Worm (Caenorhabditis elegans): ENCODE measurements around the gene gcy-1.
A peak's percentile ranks its signal among the peaks of the same experiment; 100 is the strongest.

gcy-1 gene

DNA sequence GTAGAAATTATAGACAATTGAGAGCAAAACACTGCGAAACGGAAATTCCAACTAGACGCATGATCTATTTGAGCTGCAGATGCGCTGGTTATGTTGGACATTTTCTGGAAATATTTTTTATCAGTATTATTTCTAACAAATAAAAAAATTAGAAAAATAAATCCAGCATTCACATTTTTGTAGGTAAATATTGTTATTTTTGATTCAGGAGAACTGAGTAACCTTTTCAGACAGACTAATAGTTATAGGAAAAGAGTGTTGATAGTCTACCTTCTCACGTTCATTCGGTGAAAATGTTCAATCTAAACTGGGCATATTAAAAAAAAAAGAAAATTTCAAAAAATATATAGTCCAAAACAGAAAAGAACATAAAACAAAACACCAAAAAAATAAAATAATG is 4.8 kb upstream of the gcy-1 start, which contains the start of gene sra-1:
Gene sra-1 (minus strand): TSS at position 101 of the 400 bp plus-strand sequence.
- TF ChIP-seq ztf-23 (GFP tag; IDR thresholded peaks at IDR 0.05): no peak
- no peak for TF ChIP-seq ref-1 (GFP tag; conservative IDR thresholded peaks at IDR 0.05)
- no peak for TF ChIP-seq T22C8.4 (GFP tag; IDR thresholded peaks at IDR 0.05)
- no peak for TF ChIP-seq med-1 (GFP tag; optimal IDR thresholded peaks at IDR 0.05; ENCODE audit: insufficient read depth)
- no peak for TF ChIP-seq flt-1 (GFP tag; IDR thresholded peaks at IDR 0.05)
- no peak for TF ChIP-seq tab-1 (GFP tag; IDR thresholded peaks at IDR 0.05)
- no peak for TF ChIP-seq ztf-29 (GFP tag; IDR thresholded peaks at IDR 0.05)
- TF ChIP-seq klf-2 (GFP tag; conservative IDR thresholded peaks at IDR 0.05): no peak
- no peak for TF ChIP-seq cog-1 (tag; optimal IDR thresholded peaks at IDR 0.05)

DNA sequence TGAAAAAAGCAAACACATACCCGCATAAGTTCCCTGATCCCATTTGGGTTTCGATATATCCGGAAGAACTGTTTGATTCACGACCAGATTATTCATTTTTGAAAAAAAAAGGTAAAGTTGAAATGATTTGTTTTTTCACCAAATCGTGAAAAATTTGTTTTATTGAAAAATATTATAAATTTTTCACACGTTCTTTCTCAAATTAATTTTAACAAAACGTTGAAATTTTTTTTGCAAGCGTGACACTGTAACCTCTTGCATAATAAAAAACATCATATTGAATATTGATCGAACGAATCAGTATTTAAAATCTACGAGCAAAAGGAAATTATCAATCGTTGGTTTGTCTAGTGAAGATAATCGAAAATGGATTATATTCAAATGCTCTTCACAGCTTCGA is 2.0 kb upstream of the gcy-1 start, which contains the start of the genes sfxn-1.1 and AH6.3:
Gene sfxn-1.1 (minus strand): TSS at position 101 of the 400 bp plus-strand sequence.
Gene AH6.3 (plus strand): TSS at position 275 of the 400 bp plus-strand sequence.
- TF ChIP-seq cog-1 (tag; optimal IDR thresholded peaks at IDR 0.05): no peak
- no peak for TF ChIP-seq ref-1 (GFP tag; conservative IDR thresholded peaks at IDR 0.05)
- TF ChIP-seq T22C8.4 (GFP tag; IDR thresholded peaks at IDR 0.05): no peak
- no peak for TF ChIP-seq med-1 (GFP tag; optimal IDR thresholded peaks at IDR 0.05; ENCODE audit: insufficient read depth)
- no peak for TF ChIP-seq ztf-29 (GFP tag; IDR thresholded peaks at IDR 0.05)
- TF ChIP-seq tab-1 (GFP tag; IDR thresholded peaks at IDR 0.05): no peak
- no peak for TF ChIP-seq klf-2 (GFP tag; conservative IDR thresholded peaks at IDR 0.05)
- no peak for TF ChIP-seq flt-1 (GFP tag; IDR thresholded peaks at IDR 0.05)
- TF ChIP-seq ztf-23 (GFP tag; IDR thresholded peaks at IDR 0.05): no peak

DNA sequence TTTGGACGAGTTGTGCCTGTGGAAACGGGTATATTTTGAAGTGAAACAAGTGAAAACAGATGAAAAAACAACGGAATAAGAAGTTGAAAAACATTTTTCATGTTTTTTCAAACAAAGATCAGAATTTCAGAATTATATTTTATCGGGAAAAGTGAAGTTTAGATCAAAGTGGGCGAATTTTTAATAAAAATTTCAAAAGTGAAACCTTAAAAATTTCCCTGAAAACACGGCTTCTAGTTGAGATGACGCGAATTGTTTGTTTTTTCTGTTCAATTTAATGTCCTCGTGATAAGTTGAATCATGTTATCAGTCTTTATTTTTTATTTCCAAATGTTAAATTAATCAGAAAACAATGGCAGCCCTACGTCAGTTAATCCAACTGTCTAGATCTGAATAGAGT is 9.6 kb downstream of the gcy-1 start, which contains the start of gene gcy-3:
Gene gcy-3 (minus strand): TSS at position 101 of the 400 bp plus-strand sequence.
- TF ChIP-seq flt-1 (GFP tag; IDR thresholded peaks at IDR 0.05): no peak
- TF ChIP-seq ref-1 (GFP tag; conservative IDR thresholded peaks at IDR 0.05): no peak
- no peak for TF ChIP-seq med-1 (GFP tag; optimal IDR thresholded peaks at IDR 0.05; ENCODE audit: insufficient read depth)
- TF ChIP-seq klf-2 (GFP tag; conservative IDR thresholded peaks at IDR 0.05): no peak
- TF ChIP-seq ztf-23 (GFP tag; IDR thresholded peaks at IDR 0.05): no peak
- no peak for TF ChIP-seq tab-1 (GFP tag; IDR thresholded peaks at IDR 0.05)
- no peak for TF ChIP-seq T22C8.4 (GFP tag; IDR thresholded peaks at IDR 0.05)
- TF ChIP-seq cog-1 (tag; optimal IDR thresholded peaks at IDR 0.05): no peak
- no peak for TF ChIP-seq ztf-29 (GFP tag; IDR thresholded peaks at IDR 0.05)

DNA sequence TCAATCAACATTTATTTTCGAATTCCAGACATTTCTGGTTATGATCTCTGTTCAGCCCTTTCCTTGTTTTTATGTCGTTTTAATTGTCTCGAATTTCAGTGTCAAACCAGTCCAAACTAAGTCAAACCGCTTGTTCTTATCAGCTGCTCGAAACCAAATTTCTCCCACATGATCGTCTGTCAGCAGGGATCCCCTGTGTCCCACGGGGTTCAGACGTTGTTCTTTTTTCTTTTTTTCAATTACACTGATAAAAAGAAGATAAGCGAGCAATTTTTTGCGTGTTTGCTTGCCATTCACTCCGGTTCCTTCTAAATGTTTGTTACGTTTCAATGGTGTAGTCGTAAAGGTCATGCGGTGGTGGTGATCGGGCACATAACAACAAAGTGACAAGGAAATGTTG is 14.8 kb downstream of the gcy-1 start:
- TF ChIP-seq flt-1 (GFP tag; IDR thresholded peaks at IDR 0.05) (no peak), T22C8.4 (GFP tag; IDR thresholded peaks at IDR 0.05) (no peak)

DNA sequence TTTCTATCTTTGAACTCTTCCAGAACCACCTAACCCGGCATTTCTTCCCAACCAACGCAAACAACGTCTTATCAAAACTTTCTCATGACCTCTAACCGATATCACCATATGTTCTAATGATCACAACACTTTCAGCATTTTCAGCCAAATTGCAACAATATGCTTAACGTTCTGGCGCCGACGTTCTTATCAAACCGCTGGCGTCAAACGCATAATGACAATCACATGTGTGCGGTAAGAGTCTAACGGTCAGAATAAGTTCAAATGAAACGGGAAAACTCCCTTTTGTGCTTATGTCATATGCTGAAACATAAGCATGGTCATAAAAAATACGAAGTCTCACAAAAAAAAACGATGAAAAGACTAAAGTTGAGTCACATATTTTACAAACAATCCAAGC is 15.8 kb downstream of the gcy-1 start:
- TF ChIP-seq klf-2 (GFP tag; conservative IDR thresholded peaks at IDR 0.05) (no peak), tab-1 (GFP tag; IDR thresholded peaks at IDR 0.05) (no peak), med-1 (GFP tag; optimal IDR thresholded peaks at IDR 0.05; ENCODE audit: insufficient read depth) (no peak), ref-1 (GFP tag; conservative IDR thresholded peaks at IDR 0.05) (no peak), ztf-29 (GFP tag; IDR thresholded peaks at IDR 0.05) (no peak), flt-1 (GFP tag; IDR thresholded peaks at IDR 0.05) (no peak), ztf-23 (GFP tag; IDR thresholded peaks at IDR 0.05) (no peak), T22C8.4 (GFP tag; IDR thresholded peaks at IDR 0.05) (no peak), cog-1 (tag; optimal IDR thresholded peaks at IDR 0.05) (no peak)

DNA sequence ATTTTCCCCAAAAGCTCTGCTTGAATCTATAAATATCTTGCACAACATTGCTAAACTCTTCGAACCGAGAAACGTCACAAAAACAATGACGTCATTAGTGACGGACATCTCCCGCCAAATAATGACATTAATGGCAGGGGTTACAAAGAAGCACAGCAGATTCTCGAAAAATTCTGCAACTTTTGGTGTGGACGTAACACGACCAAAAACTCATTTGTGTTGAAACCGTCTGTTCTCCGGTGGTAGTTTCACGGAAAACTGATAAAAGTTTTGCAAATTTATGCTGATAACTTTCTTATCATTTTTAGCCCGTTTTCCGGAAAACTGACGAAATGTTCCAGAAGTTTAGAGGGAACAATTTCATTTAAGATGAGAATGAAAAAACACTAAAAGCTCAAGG is 18.1 kb downstream of the gcy-1 start:
- TF ChIP-seq klf-2 (GFP tag; conservative IDR thresholded peaks at IDR 0.05): no peak
- TF ChIP-seq flt-1 (GFP tag; IDR thresholded peaks at IDR 0.05): no peak
- TF ChIP-seq cog-1 (tag; optimal IDR thresholded peaks at IDR 0.05): no peak
- no peak for TF ChIP-seq ref-1 (GFP tag; conservative IDR thresholded peaks at IDR 0.05)

DNA sequence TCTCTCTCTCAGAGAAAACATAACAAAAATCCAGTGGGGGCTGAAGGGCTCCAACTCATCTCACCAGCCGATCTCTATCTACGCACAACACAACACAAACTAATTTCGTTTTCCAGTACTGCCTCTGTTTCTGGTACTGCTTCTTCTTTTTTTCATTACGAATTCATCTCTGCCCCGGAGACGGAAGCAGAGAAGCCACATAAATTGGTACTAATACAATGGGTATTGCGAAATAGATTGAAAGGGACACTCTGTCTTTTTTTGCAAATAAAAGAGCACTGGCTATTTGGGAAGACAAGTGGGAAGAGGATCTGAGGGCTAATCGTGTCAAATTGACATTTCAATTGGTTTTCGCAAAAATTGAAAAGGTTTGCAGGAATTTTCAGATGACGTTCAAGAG is 19.4 kb downstream of the gcy-1 start:
- no peak for TF ChIP-seq tab-1 (GFP tag; IDR thresholded peaks at IDR 0.05)
- no peak for TF ChIP-seq klf-2 (GFP tag; conservative IDR thresholded peaks at IDR 0.05)
- no peak for TF ChIP-seq ref-1 (GFP tag; conservative IDR thresholded peaks at IDR 0.05)
- no peak for TF ChIP-seq ztf-23 (GFP tag; IDR thresholded peaks at IDR 0.05)
- TF ChIP-seq T22C8.4 (GFP tag; IDR thresholded peaks at IDR 0.05): no peak
- no peak for TF ChIP-seq flt-1 (GFP tag; IDR thresholded peaks at IDR 0.05)
- no peak for TF ChIP-seq med-1 (GFP tag; optimal IDR thresholded peaks at IDR 0.05; ENCODE audit: insufficient read depth)
- TF ChIP-seq ztf-29 (GFP tag; IDR thresholded peaks at IDR 0.05): no peak
- no peak for TF ChIP-seq cog-1 (tag; optimal IDR thresholded peaks at IDR 0.05)

DNA sequence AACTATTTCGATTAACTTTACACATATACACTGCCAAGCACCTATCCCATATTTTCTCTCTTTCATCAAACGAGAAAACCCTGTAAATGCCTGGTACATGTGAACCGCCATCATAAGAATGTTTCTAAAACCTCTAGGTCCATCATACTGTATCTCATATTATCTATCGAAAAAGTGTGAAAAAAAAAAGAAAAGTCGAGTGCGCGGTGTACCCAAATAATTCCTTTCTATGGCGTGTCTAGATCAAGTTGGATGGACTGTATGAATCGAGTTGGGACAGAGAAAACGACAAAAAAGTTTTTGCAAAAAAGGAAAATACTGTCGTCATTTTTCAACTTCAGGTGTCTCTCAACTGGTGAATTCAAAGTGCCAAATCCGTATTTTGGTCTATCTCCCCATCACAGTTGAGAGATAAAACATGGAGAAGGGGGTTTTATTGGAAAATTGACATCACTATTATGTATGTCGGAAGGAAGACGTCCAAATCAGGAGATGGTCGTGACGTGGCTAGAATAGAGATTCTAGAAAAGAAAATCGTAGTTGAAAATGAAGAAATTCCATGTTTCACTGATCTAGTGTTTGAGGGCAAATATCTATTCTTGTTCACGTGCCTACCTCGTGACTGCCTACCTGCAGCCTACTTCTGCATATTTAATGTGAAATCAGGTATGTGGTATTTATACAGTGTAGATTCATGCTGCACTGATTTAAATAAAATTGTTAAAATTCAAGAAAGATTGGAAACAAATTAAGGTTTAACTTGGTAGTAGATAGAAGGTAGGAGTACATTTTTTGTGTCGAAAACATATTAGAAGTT is 23.3 kb downstream of the gcy-1 start:
- TF ChIP-seq med-1 (GFP tag; optimal IDR thresholded peaks at IDR 0.05; ENCODE audit: insufficient read depth) (no peak), flt-1 (GFP tag; IDR thresholded peaks at IDR 0.05) (no peak), ztf-29 (GFP tag; IDR thresholded peaks at IDR 0.05) (no peak), cog-1 (tag; optimal IDR thresholded peaks at IDR 0.05) (no peak), klf-2 (GFP tag; conservative IDR thresholded peaks at IDR 0.05) (no peak), tab-1 (GFP tag; IDR thresholded peaks at IDR 0.05) (no peak), ztf-23 (GFP tag; IDR thresholded peaks at IDR 0.05) (no peak), T22C8.4 (GFP tag; IDR thresholded peaks at IDR 0.05) (no peak), ref-1 (GFP tag; conservative IDR thresholded peaks at IDR 0.05) (no peak)

DNA sequence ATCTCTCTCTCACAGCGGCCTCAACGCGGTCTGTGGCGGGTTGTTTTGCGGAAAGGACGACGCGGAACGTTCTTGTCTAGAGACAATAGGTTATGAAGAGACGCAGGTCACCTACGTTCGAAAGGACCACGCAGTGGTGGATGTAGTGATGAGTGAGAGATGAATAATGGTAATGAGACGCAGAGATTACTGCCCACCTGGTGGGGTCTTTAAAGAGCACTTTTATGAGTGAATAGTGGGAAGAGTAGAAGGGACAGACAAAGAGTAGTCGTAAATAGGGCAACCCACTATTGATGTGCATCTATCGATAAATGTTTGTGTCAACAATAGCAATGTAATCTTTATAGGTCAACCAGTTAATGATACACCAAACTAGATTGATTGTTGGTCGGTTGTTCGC is 25.7 kb downstream of the gcy-1 start:
- TF ChIP-seq med-1 (GFP tag; optimal IDR thresholded peaks at IDR 0.05; ENCODE audit: insufficient read depth) (no peak), klf-2 (GFP tag; conservative IDR thresholded peaks at IDR 0.05) (no peak), flt-1 (GFP tag; IDR thresholded peaks at IDR 0.05) (peak; percentile 42; the same call in 1 of the 2 replicates), ref-1 (GFP tag; conservative IDR thresholded peaks at IDR 0.05) (no peak), ztf-23 (GFP tag; IDR thresholded peaks at IDR 0.05) (no peak), tab-1 (GFP tag; IDR thresholded peaks at IDR 0.05) (0 out of 2 replicates have a peak, but pooled peaks have one; percentile 34), ztf-29 (GFP tag; IDR thresholded peaks at IDR 0.05) (no peak), cog-1 (tag; optimal IDR thresholded peaks at IDR 0.05) (peak; percentile 67), T22C8.4 (GFP tag; IDR thresholded peaks at IDR 0.05) (no peak)

All from whole organism, midembryonic.